Worm (Caenorhabditis elegans): Measurements from ENCODE around the gene ZK1320.2.
A peak's percentile ranks its signal among the peaks of the same experiment; 100 is the strongest.

The ZK1320.2 gene

DNA sequence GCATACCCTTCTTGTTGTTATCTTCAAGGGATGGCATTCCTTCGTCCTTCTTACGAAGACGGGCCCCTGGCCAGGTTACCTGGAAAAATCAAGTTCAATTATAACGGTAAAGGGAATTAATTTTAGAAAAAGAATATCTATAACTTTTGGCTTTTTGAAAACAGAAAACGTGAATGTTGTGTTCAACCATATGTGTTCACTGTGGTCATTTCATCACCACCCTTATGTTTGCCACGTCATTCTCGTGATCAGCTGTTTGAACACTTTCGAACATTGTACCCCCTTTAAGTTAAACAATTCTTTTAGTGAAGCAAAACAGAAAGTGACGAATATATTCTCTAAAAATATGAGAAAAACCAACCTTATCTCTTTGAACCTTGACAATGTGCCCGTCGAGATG, 40.0 kb downstream of the ZK1320.2 start:
- TF ChIP-seq nhr-237 (tag; optimal IDR thresholded peaks at IDR 0.05) (no peak), nhr-12 (tag; optimal IDR thresholded peaks at IDR 0.05) (no peak), fos-1 (tag; optimal IDR thresholded peaks at IDR 0.05) (no peak), snpc-4 (tag; optimal IDR thresholded peaks at IDR 0.05) (no peak), mdl-1 (tag; optimal IDR thresholded peaks at IDR 0.05) (no peak), C34F6.9 (tag; optimal IDR thresholded peaks at IDR 0.05) (no peak), R02D3.7 (tag; optimal IDR thresholded peaks at IDR 0.05) (no peak), crh-2 (tag; optimal IDR thresholded peaks at IDR 0.05) (no peak), lsy-2 (tag; optimal IDR thresholded peaks at IDR 0.05) (no peak), Y55F3AM.14 (GFP tag; optimal IDR thresholded peaks at IDR 0.05) (no peak), sma-9 (GFP tag; optimal IDR thresholded peaks at IDR 0.05) (no peak), sma-9 (tag; optimal IDR thresholded peaks at IDR 0.05) (no peak), unc-55 (GFP tag; optimal IDR thresholded peaks at IDR 0.05) (no peak), sma-3 (GFP tag; optimal IDR thresholded peaks at IDR 0.05) (no peak), nhr-129 (tag; optimal IDR thresholded peaks at IDR 0.05) (no peak)

DNA sequence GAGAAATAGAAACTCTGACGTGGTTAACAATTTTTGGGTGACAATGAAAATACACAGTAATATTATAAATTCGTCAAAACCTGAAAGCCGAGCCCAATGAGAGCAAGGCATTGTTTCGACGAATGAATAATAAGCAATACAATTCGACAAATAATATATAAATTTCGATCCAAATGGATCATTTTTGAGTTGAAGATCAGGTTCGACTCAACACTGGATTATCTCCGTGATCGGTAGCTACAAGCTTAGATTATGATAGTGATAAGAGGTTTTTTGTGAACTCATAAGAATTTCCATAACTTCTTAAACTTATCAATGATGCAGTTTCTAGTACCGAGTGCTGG, 40.9 kb downstream of the ZK1320.2 start:
- TF ChIP-seq ceh-82 (tag; optimal IDR thresholded peaks at IDR 0.05) (no peak), nhr-21 (tag; optimal IDR thresholded peaks at IDR 0.05) (peak; percentile 51), lsy-2 (tag; optimal IDR thresholded peaks at IDR 0.05) (peak in 1 of 2 experiments; percentile 7), sma-9 (GFP tag; optimal IDR thresholded peaks at IDR 0.05) (peak; percentile 10), sma-9 (tag; optimal IDR thresholded peaks at IDR 0.05) (no peak), unc-55 (GFP tag; optimal IDR thresholded peaks at IDR 0.05) (no peak)

DNA sequence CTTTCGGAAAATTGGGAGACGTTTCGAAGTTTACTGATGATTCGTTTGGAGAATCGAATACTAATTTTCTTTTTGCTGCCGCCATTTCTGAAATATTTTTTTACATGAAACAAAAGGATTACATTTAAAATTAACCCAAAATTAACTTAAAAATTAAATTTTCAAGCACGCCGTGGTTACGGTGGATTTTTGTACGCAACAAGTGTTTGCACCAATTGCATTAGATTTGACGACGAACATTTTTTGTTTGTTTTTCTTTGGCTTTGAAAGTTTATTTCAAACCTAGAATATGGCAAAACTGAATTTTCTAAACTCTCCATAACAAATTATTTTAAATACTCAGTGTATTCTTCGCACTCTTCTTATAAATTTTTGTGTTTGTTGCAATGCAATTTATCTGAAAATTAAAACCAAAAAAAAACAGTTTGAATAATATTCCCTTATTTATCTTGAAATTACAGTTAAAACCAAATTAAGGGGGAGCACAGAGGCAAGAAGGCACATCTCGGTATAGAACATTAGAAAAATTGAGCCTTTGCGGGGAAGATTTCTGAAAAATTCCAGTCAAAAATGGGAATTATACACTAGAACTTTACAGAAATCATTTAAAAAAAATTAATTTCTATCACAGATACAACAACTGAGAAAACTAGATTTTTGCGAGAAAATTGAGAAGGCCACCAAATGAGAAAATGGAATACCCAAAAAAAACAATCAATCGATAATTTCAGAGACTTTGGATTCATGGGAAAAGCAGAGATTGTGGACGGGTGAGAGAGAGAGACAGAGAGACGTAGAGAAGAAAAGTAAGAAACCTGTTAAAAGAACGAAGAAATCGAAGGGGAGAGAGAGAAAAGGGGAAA, 41.5 kb downstream of the ZK1320.2 start, which contains the start of gene hal-3:
Gene hal-3, minus strand, starts transcription at position 87 of the 863 bp plus-strand sequence.
- TF ChIP-seq lin-11 (tag; optimal IDR thresholded peaks at IDR 0.05) (no peak), alr-1 (tag; optimal IDR thresholded peaks at IDR 0.05) (no peak), skn-1 (tag; optimal IDR thresholded peaks at IDR 0.05) (no peak), blmp-1 (tag; optimal IDR thresholded peaks at IDR 0.05; ENCODE audit: insufficient read depth) (no peak), sma-9 (GFP tag; optimal IDR thresholded peaks at IDR 0.05) (no peak), sma-9 (tag; optimal IDR thresholded peaks at IDR 0.05) (no peak), ceh-16 (tag; optimal IDR thresholded peaks at IDR 0.05) (no peak), lsy-2 (tag; optimal IDR thresholded peaks at IDR 0.05) (peak in 1 of 2 experiments; percentile 53), sma-3 (GFP tag; optimal IDR thresholded peaks at IDR 0.05) (peak; percentile 36), ztf-1 (GFP tag; conservative IDR thresholded peaks at IDR 0.05) (no peak), nhr-21 (tag; optimal IDR thresholded peaks at IDR 0.05) (no peak), nhr-23 (tag; optimal IDR thresholded peaks at IDR 0.05) (no peak), ceh-82 (tag; optimal IDR thresholded peaks at IDR 0.05) (no peak), nhr-10 (tag; optimal IDR thresholded peaks at IDR 0.05) (no peak), mbf-1 (tag; optimal IDR thresholded peaks at IDR 0.05) (no peak), ZK546.5 (tag; optimal IDR thresholded peaks at IDR 0.05) (no peak), fos-1 (tag; optimal IDR thresholded peaks at IDR 0.05) (no peak), lin-39 (tag; optimal IDR thresholded peaks at IDR 0.05) (no peak), nhr-11 (tag; optimal IDR thresholded peaks at IDR 0.05) (peak; percentile 21), ama-1 (optimal IDR thresholded peaks at IDR 0.05) (no peak), nhr-129 (tag; optimal IDR thresholded peaks at IDR 0.05) (no peak), nhr-25 (tag; optimal IDR thresholded peaks at IDR 0.05) (no peak), ztf-4 (tag; optimal IDR thresholded peaks at IDR 0.05) (no peak)

DNA sequence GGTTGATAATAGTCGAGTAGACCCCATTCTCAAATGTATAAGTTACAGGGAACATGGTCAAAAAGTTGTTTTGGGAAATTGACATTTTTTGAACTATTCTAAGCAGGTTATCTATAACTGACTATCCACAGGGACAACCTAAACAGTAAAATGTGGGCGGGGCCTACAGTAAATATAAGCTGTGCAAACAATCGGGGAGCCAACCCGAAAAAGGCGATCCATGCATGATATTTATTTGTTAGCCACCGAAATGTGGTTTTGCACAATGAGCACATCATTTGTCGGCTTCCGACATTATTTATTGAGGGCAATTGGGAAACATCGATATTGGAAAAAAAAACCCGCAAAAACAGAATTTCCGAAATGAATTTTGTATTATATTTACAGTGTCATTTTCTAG, 44.1 kb downstream of the ZK1320.2 start, which contains the start of gene hlh-6:
Gene hlh-6, minus strand, starts transcription at position 101 of the 400 bp plus-strand sequence.
- TF ChIP-seq peb-1 (tag; optimal IDR thresholded peaks at IDR 0.05) (no peak), elt-1 (tag; optimal IDR thresholded peaks at IDR 0.05) (no peak), alr-1 (tag; optimal IDR thresholded peaks at IDR 0.05) (no peak), blmp-1 (tag; optimal IDR thresholded peaks at IDR 0.05; ENCODE audit: insufficient read depth) (no peak), sem-4 (tag; optimal IDR thresholded peaks at IDR 0.05) (no peak), nhr-129 (tag; optimal IDR thresholded peaks at IDR 0.05) (no peak), unc-55 (GFP tag; optimal IDR thresholded peaks at IDR 0.05) (no peak), fos-1 (tag; optimal IDR thresholded peaks at IDR 0.05) (no peak), snpc-4 (tag; optimal IDR thresholded peaks at IDR 0.05) (no peak), unc-39 (tag; optimal IDR thresholded peaks at IDR 0.05) (no peak), unc-62 (GFP tag; optimal IDR thresholded peaks at IDR 0.05) (no peak), lin-13 (GFP tag; optimal IDR thresholded peaks at IDR 0.05) (no peak), nhr-23 (tag; optimal IDR thresholded peaks at IDR 0.05) (no peak), nhr-21 (tag; optimal IDR thresholded peaks at IDR 0.05) (no peak), ZK546.5 (tag; optimal IDR thresholded peaks at IDR 0.05) (no peak), nhr-237 (tag; optimal IDR thresholded peaks at IDR 0.05) (no peak), mab-5 (tag; optimal IDR thresholded peaks at IDR 0.05) (no peak), sma-9 (GFP tag; optimal IDR thresholded peaks at IDR 0.05) (no peak), sma-9 (tag; optimal IDR thresholded peaks at IDR 0.05) (no peak), ztf-11 (tag; optimal IDR thresholded peaks at IDR 0.05) (no peak), elt-3 (tag; optimal IDR thresholded peaks at IDR 0.05) (no peak)

All from whole organism, L2 larva.